Fruit fly (Drosophila melanogaster) Kc167 (cell line): ENCODE data around the gene smid.

Source experiments
- Myc ChIP-seq: fragments of >200 bp; optimal IDR thresholded peaks from 2 replicates; lab custom pipeline; 2017; ENCODE audit warnings: missing external identifiers
- Sin3A ChIP-seq: fragments of >200 bp; optimal IDR thresholded peaks from 2 replicates; lab custom pipeline; 2018; ENCODE audit warnings: missing external identifiers
- h ChIP-seq: fragments of >200 bp; optimal IDR thresholded peaks from 3 replicates; lab custom pipeline; 2018; ENCODE audit warnings: missing external identifiers
- insv ChIP-seq: fragments of >200 bp; optimal IDR thresholded peaks from 3 replicates; lab custom pipeline; 2018; ENCODE audit warnings: missing external identifiers
- psq ChIP-seq: fragments of >200 bp; optimal IDR thresholded peaks from 2 replicates; lab custom pipeline; 2017; ENCODE audit warnings: missing external identifiers
- ttk ChIP-seq: sonication (Bioruptor generic); optimal IDR thresholded peaks from 2 replicates; lab custom pipeline; 2017; ENCODE audit warnings: missing external identifiers

smid gene

dm6 chr3L:7381359-7381976 lies at the start of gene smid, which contains the start of gene SMSr:
smid (plus strand) TSS chr3L:7381614.
SMSr (minus strand) TSS chr3L:7381474.
- TF ChIP-seq h (lab: Kevin White, UChicago) (no peak), ttk (lab: Kevin White, UChicago) (no peak), Sin3A (lab: Kevin White, UChicago) (no peak), insv (no peak), psq (lab: Kevin White, UChicago) (no peak), Myc (no peak)

- TF ChIP-seq Myc, result no peak
- TF ChIP-seq insv, result no peak
Observed at dm6 chr3L:7334990-7335389, 46.4 kb upstream of the smid start, which contains the start of the genes wrm1 and wrm2. wrm1 (minus strand) TSS chr3L:7335226. wrm2 (minus strand) TSS chr3L:7335226.

DNA sequence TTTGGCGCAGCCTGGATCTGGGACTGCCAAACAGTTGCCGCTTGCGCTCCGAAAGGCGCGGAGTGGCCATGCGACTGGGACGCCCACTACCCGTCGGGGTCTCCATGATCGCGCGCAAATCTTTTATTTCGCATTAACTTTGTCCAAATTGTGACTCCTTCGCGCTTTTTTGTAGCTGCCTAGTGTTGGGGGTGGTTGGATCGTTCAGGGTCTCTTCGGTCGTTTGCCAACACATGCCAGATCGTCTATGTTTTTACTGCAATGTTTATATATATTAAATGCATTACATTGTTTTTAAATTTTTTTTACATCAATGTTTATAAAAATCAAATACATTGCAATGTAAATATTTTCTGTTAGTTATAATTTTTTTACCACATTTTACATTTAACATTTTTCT lies 42.6 kb upstream of the smid start:
- TF ChIP-seq insv, result no peak
- TF ChIP-seq Sin3A (lab: Kevin White, UChicago), result no peak
- no peak for TF ChIP-seq psq (lab: Kevin White, UChicago)
- no peak for TF ChIP-seq h (lab: Kevin White, UChicago)
- no peak for TF ChIP-seq ttk (lab: Kevin White, UChicago)
- TF ChIP-seq Myc, result no peak

- TF ChIP-seq Myc (no peak), ttk (lab: Kevin White, UChicago) (no peak), insv (no peak), Sin3A (lab: Kevin White, UChicago) (no peak), psq (lab: Kevin White, UChicago) (no peak)
Observed at dm6 chr3L:7339216-7339742, 42.1 kb upstream of the smid start, which contains the start of the genes lark and eco. lark (plus strand) TSS chr3L:7339266. eco (minus strand) TSS chr3L:7339340.

- TF ChIP-seq psq (lab: Kevin White, UChicago) (no peak), insv (no peak), h (lab: Kevin White, UChicago) (no peak), ttk (lab: Kevin White, UChicago) (no peak), Myc (no peak), Sin3A (lab: Kevin White, UChicago) (no peak)
Observed at dm6 chr3L:7344001-7344400, 37.4 kb upstream of the smid start.

DNA sequence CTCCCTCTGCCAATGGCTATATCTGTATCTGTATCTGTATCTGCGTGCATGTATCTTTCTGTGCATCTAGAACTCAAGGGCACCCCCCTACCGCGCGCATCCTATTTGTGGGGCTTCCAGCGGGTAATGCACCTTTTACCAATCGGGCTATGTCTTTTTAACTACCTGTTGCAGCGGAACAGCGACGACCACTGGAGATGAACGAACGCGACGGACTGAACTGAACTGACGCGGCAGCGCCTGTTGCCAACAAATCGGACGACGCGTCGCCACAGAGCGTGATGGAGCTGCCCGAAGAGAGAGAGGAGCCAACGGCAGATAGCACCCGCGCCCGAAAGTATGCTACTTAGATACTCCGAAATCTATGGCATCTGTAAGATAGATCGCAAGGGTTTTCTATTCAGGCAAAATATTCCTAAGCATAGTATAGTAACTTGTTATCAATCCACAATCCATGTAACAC lies 36.4 kb upstream of the smid start, which contains the start of gene Cln7:
Gene Cln7, minus strand, starts transcription at position 219 of the 463 bp plus-strand sequence.
- TF ChIP-seq h (lab: Kevin White, UChicago), result no peak
- TF ChIP-seq Myc, result no peak
- TF ChIP-seq psq (lab: Kevin White, UChicago), result no peak
- no peak for TF ChIP-seq Sin3A (lab: Kevin White, UChicago)
- TF ChIP-seq insv, result no peak
- no peak for TF ChIP-seq ttk (lab: Kevin White, UChicago)

DNA sequence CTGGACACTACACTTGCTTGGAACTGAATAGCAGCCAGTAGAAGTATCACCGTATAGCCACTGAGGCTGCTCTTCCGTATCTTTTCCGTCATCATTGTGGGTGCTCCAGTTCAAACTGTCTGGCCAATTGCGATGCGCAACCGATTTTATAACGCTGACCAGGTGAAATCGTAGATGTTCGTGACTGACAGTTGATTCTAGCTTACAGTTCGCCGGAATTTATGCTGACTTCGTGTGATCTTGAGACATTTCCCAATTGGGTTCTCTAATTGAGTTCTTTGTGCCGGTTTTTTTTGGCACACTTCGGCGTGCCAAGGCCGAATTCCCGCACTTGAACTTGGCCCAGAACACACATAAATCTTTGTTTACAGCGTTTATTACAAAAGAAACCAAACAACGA lies 34.5 kb upstream of the smid start, which contains the start of gene CG14834:
Gene CG14834, minus strand, starts transcription at position 173 of the 400 bp plus-strand sequence.
- TF ChIP-seq psq (lab: Kevin White, UChicago) (no peak), Sin3A (lab: Kevin White, UChicago) (no peak), ttk (lab: Kevin White, UChicago) (no peak), Myc (no peak), h (lab: Kevin White, UChicago) (no peak), insv (no peak)

DNA sequence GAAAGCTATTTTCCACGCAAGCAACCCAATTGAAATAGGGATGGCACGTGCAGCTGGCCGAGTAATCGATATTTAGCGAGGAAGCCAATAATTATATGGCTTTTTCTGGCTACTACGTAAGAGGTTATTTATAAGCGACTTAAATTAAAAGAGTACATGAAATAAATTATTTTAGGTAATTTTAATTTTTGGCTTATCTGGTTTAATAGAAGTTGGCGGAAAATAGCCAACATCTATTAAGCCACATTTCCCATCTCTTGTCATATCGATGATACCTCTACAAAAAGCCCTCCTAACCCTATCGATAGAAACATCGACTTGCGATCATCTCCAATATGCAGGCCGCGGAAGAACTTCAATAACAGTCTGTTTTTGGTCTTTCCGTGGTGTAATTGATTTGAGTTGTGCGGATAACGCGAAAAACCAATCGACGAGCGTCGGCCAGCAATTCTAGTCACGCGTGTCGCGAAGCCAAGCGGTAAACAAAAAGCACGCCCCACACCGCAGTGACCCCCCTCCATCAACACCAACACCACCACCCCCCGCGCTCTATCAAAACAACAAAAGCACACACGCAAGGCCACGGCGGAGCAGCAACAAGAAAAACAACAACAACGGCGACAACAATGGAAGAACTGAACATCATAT lies 33.3 kb upstream of the smid start, which contains the start of the genes Srp19 and qm:
Gene Srp19, minus strand, starts transcription at position 51 of the 648 bp plus-strand sequence.
Gene qm, plus strand, starts transcription at position 330 of the 648 bp plus-strand sequence.
- no peak for TF ChIP-seq h (lab: Kevin White, UChicago)
- TF ChIP-seq psq (lab: Kevin White, UChicago), result no peak
- no peak for TF ChIP-seq insv
- TF ChIP-seq Sin3A (lab: Kevin White, UChicago), result no peak
- TF ChIP-seq ttk (lab: Kevin White, UChicago), result no peak
- TF ChIP-seq Myc, result no peak

DNA sequence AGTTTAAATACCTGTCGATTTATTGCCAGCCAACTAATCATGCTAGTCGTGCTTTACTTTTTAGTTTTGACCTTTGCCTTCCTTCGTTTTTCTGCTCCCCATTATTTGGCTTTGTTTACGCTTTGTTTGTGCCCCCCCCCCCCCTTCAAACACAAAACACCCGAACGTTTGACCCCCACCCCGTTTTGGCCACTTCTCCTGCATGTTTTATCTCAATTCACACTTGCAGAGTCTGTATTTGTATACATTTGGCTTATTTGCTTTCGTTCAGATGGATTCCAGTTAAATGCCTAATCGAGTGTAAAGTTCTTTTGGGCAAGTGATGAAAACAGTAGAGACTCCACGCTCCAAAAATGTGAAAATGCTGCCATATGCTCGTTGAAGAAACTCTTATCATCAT lies 32.1 kb upstream of the smid start:
- TF ChIP-seq Myc, result no peak
- TF ChIP-seq Sin3A (lab: Kevin White, UChicago), result no peak
- TF ChIP-seq ttk (lab: Kevin White, UChicago), result no peak
- TF ChIP-seq h (lab: Kevin White, UChicago), result no peak
- no peak for TF ChIP-seq insv
- TF ChIP-seq psq (lab: Kevin White, UChicago), result no peak

DNA sequence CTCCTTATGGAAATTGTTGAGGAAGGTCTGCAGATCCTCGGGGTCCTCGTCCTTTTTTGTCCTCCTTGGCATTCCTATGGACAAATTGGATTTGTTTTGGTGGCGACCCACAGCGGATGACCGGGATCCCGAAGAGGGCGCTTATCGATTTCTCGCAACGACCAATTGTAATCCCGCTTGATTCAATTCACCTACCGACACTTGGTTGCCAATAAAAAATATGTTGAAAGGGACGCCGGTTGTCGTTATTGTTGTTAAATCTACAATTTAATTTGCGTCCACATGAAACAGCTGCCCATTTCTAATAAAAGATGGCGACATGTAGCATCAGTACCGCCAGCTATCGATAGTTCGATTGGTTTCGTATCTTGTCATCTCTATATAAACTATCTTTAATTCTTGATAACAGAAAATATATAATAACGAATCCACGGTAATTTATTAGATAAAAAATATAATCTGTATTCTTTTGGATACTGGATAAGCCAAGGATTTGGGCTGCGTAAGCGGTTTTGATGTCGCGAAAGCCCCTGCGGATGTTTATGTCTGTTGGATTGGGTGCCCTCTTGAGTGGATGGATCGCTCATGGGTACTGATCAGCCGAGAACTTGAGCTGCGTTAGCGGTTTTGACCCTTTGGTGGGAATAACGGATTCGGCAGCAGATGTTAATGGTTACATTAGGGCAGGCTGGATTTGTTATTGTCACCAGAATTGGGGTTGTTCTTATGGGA lies 24.9 kb upstream of the smid start, which contains the start of gene CTCF:
Gene CTCF, minus strand, starts transcription at position 328 of the 732 bp plus-strand sequence.
- no peak for TF ChIP-seq ttk (lab: Kevin White, UChicago)
- TF ChIP-seq Myc, result no peak
- no peak for TF ChIP-seq insv

- TF ChIP-seq ttk (lab: Kevin White, UChicago) (no peak), Myc (no peak), insv (no peak), h (lab: Kevin White, UChicago) (no peak)
Observed at dm6 chr3L:7359827-7360323, 21.5 kb upstream of the smid start, which contains the start of gene pst. pst (minus strand) TSS chr3L:7360263.
